Fruit fly (Drosophila melanogaster): ENCODE results near the gene CG43447.

Gene CG43447

DNA sequence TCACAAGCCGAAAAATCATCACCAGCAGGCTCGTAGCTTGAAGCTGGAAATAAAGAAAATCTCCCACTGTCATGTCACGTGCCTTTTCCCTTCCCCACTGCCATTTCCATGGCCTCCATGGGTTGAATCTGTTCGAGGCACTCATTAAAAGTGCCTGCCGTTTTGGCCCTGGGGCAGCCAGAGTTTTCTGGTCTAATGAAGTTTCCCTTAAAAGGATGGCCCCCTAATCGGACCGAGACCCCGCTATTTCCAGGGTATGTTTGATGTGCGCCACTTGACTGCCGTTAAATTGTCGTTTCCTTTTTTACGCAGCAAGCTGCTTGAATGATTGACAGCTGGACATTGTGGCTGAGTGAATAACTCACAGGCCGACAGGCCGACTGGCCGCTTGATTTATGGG is at the start of gene CG43447:
TSS of gene CG43447 (plus strand) at position 301 of the 400 bp plus-strand sequence.
- TF ChIP-seq noc (tag; optimal IDR thresholded peaks at IDR 0.05) = no peak

DNA sequence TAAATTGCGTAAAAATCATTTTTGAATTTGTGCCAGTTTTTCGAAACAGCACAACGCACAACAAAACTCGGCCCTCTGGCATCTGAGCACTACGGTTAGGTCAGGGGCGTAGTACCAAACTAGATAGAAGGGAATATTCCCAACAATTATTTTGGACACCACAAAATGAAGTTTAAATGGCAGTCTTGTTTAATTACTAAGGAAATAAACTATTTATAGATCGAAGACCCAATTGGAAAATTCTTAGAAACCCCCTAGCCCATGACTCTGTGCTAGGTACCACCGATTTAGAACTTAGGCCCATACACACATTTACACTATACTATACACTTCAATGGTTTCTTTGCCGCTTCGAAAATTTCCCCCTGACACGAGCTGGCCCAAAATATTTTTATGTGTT is 33.1 kb upstream of the CG43447 start:
- TF ChIP-seq noc (tag; optimal IDR thresholded peaks at IDR 0.05) = peak; percentile 69

DNA sequence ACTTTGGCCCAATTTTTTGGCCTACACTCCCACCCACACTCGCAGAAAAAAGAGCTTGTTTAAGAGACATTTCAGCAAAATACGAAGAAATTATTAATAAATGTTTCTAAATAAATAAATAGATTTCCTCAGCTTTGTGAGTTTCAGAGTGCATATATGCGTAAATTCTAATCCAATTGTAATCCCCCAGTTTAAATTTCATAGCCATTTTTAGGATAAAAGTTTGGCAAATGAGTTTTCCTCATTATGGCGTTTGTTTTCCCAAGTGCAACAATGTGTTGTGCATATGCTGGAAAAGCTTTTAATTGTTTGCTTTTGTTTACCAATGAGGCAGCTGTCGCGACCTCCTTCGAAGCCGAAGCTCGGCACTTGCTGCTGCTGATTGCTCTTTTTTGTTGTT is 31.4 kb upstream of the CG43447 start:
- TF ChIP-seq noc (tag; optimal IDR thresholded peaks at IDR 0.05) = no peak

DNA sequence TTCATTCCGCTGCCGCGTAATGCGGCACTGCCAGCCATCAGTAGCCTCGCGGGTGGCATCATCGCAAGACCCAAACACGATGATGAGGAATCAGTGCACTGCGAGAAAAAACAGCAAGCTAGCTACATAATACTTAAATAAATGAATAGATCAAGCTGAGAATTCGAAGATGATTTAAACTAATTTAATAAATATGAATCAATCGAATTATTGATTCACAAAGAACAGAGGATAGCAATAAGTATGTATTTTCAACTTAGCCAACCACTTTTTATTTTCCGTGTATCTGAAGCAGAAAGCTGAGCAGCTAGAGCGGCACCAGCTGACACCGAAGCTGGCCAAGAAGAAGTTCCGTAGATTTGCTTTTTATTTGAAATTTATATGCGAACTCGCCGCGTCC is 26.9 kb upstream of the CG43447 start:
- TF ChIP-seq noc (tag; optimal IDR thresholded peaks at IDR 0.05) = no peak

DNA sequence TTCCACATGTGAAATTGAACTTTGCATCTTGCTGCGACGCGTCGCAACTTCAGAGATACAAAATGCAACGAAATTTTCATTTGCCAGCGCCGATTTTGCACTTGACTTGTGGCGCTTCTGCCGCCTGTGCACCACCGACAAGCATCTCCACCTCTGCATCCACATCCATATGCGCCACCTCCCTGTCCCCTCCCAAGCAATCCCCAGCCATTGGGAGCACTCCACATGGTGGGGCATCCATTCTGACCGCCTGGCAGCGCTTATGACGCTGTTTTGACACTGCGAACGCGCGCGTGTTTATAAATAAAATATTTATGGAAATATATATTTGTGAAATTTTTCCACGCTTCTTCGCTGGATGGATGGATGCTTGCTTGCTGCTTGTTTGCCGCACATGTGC is 24.8 kb upstream of the CG43447 start:
- TF ChIP-seq noc (tag; optimal IDR thresholded peaks at IDR 0.05) = no peak

DNA sequence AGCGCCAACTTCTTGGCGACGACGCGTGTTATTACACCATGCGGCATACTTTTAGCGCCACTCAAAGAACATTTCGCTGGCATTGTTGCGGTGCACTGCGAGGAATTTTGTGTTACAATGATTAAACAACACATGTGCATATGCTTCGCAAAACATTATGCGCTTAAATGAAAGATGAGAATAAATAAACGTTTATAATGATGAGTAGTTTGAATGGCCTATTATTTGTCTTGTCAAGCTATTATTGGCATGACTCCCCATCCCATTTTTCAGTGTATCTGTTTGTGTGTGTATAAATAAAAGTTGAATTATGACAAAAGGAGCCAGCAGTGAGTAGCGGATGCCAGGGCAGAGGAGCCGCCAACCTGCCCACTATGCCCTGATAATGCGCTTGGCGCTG is 18.3 kb upstream of the CG43447 start:
- TF ChIP-seq noc (tag; optimal IDR thresholded peaks at IDR 0.05) = no peak

DNA sequence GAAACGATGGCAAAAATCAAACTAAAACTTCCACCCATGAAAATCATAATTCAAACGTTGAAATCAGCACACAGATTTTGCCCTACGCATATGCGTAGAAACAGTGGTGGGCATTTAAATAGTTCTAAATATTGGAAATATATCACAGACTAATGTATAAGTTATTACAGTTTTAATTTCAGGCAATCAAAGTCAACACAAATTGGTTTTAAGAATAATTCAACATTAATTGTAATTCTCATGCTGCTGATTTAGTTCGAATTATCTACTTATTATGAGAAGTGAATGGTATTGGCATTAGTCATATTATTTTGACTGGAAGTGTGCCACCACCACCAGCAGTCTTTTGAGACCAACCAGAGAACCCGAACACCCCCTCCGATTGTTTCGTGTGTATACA is 13.4 kb upstream of the CG43447 start:
- TF ChIP-seq noc (tag; optimal IDR thresholded peaks at IDR 0.05) = no peak

DNA sequence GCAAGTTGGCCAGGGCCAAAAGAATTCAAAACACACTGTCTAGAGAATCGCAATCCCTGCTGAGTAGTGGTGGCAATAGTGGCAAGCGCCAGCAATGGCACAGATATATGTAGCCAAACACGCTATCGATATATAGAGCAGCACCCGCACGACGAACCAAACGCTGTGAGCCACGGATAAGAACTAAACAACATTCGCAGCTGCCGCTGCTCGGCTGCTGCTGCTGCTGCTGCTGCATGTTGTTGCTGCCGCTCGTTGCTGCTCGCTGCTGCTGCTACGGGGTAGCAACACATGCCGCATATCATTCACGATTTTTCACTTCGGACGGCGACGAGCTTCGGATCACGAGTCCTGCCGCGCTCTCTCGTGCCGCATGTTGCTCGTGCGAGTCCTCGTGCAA is 2.8 kb upstream of the CG43447 start, which contains the start of gene side:
TSS of gene side (minus strand) at position 175 of the 400 bp plus-strand sequence.
- no peak for TF ChIP-seq noc (tag; optimal IDR thresholded peaks at IDR 0.05)

DNA sequence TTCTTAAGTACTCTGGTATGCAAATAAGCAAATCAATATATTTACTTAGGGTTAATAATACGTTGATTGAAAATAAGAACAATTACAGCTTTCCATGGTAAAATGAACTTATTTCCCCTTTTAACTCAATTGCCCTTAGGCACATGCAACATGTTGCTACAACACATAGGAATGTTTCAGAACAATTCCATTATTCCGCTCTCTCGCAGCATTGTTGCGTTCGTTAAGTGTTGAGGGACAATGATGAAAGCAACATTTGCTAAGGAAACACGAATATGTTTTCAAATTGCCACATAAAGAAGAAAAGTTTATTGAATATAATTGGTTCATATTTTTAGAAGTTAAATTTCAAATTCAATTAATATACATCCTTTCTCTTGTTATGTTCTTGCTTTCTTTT is 1.7 kb upstream of the CG43447 start:
- TF ChIP-seq noc (tag; optimal IDR thresholded peaks at IDR 0.05) = no peak

DNA sequence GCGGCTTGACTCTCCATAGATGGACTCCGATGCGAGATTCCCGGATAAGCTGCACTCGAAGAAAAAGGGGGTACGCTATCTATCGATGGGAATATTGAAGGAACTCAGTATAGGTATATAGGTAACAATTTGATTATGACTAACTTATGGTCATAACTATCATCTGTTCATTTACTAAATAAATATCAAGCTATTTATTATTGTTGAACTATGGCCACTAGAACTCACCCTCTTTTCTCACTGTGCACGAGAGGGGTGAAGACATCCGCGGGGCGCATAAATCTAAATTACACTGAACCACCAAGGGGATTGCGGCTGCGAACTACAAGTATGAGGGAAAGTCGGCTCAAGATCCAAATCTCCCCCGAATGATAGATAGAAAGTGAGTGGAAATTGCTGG is 516 bp downstream of the CG43447 start, which contains the start of gene CG44290:
TSS of gene CG44290 (minus strand) at position 317 of the 400 bp plus-strand sequence.
- no peak for TF ChIP-seq noc (tag; optimal IDR thresholded peaks at IDR 0.05)

DNA sequence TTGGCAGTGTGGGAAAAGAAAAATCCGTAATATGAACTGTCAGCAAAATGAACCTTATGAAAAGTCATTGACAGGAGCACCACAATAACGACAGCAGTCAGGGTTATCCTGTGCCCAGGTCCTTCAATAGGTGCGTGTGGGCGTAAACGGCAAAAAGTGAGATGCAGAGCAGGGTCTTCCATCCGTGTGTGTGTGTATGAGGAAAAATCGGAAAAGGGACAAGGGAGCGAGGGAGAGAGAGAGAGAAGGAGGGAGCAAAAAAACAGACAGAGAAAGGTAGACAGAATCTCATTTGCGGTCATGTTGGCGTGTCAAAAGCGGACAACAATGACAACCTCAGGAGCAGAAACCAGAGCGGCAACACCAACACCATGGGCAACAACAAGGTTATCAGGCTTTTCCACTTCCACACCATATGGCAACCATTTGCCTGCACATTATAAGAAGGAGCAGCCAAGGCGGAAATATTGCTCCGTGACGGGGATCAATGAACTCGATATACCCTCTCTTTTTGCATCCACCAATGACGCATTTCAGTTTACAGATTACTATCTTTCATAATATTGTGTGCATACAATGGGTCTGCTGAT is 1.2 kb downstream of the CG43447 start:
- no peak for TF ChIP-seq noc (tag; optimal IDR thresholded peaks at IDR 0.05)

DNA sequence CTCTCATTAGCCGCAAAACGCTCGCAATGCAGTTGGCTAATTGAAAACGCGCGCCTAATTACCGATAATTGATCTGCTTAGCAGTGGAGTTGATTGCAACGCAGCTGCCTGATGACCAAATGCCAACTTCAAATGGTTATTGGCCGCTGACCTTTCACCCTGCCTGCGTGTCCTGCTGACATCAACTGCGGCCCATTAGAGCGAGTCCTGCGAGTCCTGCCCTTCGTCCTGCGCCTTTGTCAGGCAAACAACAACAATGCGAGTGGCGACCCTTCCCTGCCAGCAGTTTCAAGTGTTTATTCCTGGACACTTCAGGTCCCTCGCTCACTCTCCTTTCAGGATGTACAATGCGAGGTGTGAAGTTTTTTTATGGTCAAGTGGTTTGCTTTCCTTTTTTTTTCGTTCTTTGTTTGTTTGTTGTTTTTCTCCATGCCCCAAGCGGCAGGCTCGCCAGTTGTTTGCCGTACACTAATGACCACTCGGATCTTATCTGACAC is 2.4 kb downstream of the CG43447 start:
- TF ChIP-seq noc (tag; optimal IDR thresholded peaks at IDR 0.05) = no peak

DNA sequence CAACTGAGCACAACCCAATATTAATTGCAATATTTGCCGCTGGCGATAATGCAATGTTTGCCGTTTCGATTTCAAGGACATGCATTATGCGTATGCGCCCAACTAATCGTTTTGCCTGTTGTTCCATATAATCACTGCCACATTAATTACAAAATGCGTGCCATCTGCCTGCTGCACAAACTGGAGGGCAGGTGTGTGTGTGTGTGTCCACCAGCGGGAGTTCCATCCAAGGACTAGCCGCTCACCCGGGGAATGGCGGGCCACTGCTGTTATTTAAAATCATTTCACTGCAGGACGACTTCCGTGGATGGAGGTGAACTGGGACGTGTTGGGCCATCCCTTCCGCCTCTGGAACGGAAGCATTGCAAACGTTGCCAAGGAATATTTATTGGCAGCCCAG is 5.2 kb downstream of the CG43447 start:
- TF ChIP-seq noc (tag; optimal IDR thresholded peaks at IDR 0.05) = no peak

DNA sequence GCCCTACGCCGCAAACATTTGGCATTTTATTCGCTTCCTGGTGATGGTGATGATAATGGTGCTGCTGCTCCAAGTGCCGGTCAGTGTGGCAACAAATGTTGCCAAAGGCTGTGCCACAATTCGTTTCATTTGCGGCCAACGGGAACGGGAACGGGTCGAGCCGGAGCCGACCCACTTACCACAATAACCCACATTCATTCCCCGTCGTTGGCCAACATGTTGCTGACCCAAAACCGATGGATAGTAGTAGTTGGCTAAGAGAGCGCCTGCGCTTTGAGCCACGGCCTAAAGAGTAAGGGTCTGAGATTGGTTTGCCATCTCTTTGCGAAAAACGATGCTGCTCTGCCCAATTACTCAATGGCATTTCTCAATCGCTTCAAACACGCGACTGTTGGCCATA is 22.8 kb downstream of the CG43447 start:
- TF ChIP-seq noc (tag; optimal IDR thresholded peaks at IDR 0.05) = no peak

DNA sequence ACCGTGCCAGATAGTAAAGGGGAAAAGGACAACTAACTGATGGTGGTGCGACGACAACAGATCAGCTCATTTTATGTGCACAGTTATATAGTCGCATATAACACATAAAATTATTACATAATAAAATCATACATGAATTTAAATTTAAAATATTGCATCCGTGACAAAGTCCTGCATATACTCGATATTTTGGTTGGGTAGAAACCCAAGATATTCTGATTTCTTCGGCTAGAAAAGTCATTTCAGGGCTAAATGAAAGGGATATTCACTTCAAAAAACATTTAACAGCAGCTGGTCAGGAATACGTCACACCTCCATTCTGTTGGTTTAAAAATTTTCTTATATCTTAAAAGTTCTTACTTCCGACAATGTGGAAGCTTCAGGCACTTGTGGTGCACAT is 23.8 kb downstream of the CG43447 start, which contains the start of gene CG13978:
TSS of gene CG13978 (plus strand) at position 301 of the 400 bp plus-strand sequence.
- no peak for TF ChIP-seq noc (tag; optimal IDR thresholded peaks at IDR 0.05)

DNA sequence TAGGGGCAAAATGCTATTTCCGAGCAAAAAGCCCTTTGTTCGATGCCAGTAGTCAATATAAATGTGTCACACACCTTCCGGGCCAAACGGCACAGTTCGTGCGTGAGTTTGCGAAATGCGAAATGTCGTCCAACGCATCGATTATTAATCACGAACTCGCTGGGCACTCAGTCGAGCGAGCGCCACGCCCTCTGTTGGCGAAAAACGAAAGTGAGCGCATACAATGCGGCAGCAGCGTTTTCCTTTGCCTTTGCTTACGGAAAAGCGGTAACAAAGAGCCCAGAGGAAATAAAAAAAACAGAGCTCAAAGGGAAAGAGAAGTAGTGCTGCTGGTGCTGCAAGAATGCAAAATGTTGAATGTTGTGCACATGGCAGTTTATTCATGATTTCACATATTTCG is 37.4 kb downstream of the CG43447 start:
- TF ChIP-seq noc (tag; optimal IDR thresholded peaks at IDR 0.05) = no peak

DNA sequence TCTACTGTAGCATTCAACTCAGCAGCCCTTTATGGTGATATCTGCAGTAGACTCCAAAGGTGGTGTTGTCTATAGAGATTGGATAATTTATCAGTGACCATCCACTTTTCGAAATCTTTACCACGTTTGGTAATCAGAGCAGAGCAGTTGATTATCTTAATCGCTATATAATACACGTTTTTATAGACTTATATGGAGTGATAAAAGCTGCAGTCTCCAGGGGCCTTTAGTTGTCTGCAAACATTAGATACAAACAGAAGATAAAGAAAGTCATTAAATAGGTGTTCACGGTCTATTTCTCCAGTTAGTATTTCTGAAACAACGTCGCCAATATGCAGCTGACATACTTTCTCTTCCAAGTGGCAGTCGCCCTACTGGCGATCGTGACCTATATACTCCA is 38.3 kb downstream of the CG43447 start, which contains the start of gene Cyp6a18:
TSS of gene Cyp6a18 (plus strand) at position 301 of the 400 bp plus-strand sequence.
- no peak for TF ChIP-seq noc (tag; optimal IDR thresholded peaks at IDR 0.05)

DNA sequence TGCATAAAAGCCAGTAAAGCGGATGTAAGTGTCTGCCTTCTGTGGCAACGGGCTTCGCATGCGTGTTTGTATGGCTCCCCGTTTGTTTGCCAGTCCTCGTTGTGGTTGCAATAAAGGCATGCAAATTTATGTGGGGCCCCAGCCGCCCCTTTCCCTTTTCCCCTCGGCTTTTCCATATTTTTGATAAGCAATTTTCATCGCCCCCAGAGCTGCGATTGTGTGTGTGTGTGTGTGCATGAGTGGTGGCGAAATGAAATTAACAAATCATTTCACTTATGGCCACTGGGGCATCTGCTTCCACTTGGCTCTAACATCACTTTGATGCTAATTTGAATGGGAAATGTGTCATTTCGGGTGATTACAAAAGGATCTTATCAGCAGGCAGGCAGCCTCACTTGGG is 47.5 kb downstream of the CG43447 start, which contains the start of gene Gr98a:
TSS of gene Gr98a (plus strand) at position 301 of the 400 bp plus-strand sequence.
- TF ChIP-seq noc (tag; optimal IDR thresholded peaks at IDR 0.05) = no peak

All from whole organism, larva.